Worm (Caenorhabditis elegans): ENCODE results near the gene insc-1.

Gene insc-1

ce11 chrII:7358489-7358943 lies at the start of gene insc-1:
Gene insc-1 (plus strand): TSS chrII:7358893.
- no peak for TF ChIP-seq unc-62 (GFP tag; optimal IDR thresholded peaks at IDR 0.05)

- TF ChIP-seq unc-62 (GFP tag; optimal IDR thresholded peaks at IDR 0.05), result no peak
These were observed 48.7 kb upstream of the insc-1 start, which contains the start of the genes F45E12.5 and cnep-1 for ce11 chrII:7310023-7310422. Gene F45E12.5 (minus strand): TSS chrII:7310115. Gene cnep-1 (plus strand): TSS chrII:7310348.

ce11 chrII:7314083-7314482 lies 44.6 kb upstream of the insc-1 start, which contains the start of gene F45E12.6:
Gene F45E12.6 (minus strand): TSS chrII:7314183.
- TF ChIP-seq unc-62 (GFP tag; optimal IDR thresholded peaks at IDR 0.05), result no peak

ce11 chrII:7317468-7317867 lies 41.2 kb upstream of the insc-1 start, which contains the start of gene F21D12.2:
Gene F21D12.2 (plus strand): TSS chrII:7317768.
- TF ChIP-seq unc-62 (GFP tag; optimal IDR thresholded peaks at IDR 0.05), result no peak

ce11 chrII:7319471-7319870 lies 39.2 kb upstream of the insc-1 start:
- TF ChIP-seq unc-62 (GFP tag; optimal IDR thresholded peaks at IDR 0.05), result no peak

- no peak for TF ChIP-seq unc-62 (GFP tag; optimal IDR thresholded peaks at IDR 0.05)
These were observed 35.4 kb upstream of the insc-1 start for ce11 chrII:7323317-7323716.

ce11 chrII:7323925-7324324 lies 34.8 kb upstream of the insc-1 start, which contains the start of gene F21D12.3:
Gene F21D12.3 (minus strand): TSS chrII:7324025.
- TF ChIP-seq unc-62 (GFP tag; optimal IDR thresholded peaks at IDR 0.05), result no peak

ce11 chrII:7325063-7325480 lies 33.6 kb upstream of the insc-1 start:
- no peak for TF ChIP-seq unc-62 (GFP tag; optimal IDR thresholded peaks at IDR 0.05)

ce11 chrII:7326199-7326598 lies 32.5 kb upstream of the insc-1 start:
- no peak for TF ChIP-seq unc-62 (GFP tag; optimal IDR thresholded peaks at IDR 0.05)

ce11 chrII:7326997-7327396 lies 31.7 kb upstream of the insc-1 start:
- no peak for TF ChIP-seq unc-62 (GFP tag; optimal IDR thresholded peaks at IDR 0.05)

- TF ChIP-seq unc-62 (GFP tag; optimal IDR thresholded peaks at IDR 0.05), result no peak
These were observed 27.5 kb upstream of the insc-1 start, which contains the start of gene npax-1 for ce11 chrII:7331224-7331623. Gene npax-1 (minus strand): TSS chrII:7331324.

- no peak for TF ChIP-seq unc-62 (GFP tag; optimal IDR thresholded peaks at IDR 0.05)
These were observed 21.2 kb upstream of the insc-1 start for ce11 chrII:7337469-7337893.

ce11 chrII:7338995-7339394 lies 19.7 kb upstream of the insc-1 start, which contains the start of gene nhr-21:
Gene nhr-21 (plus strand): TSS chrII:7339229.
- no peak for TF ChIP-seq unc-62 (GFP tag; optimal IDR thresholded peaks at IDR 0.05)

- TF ChIP-seq unc-62 (GFP tag; optimal IDR thresholded peaks at IDR 0.05), result no peak
These were observed 18.0 kb upstream of the insc-1 start for ce11 chrII:7340703-7341102.

ce11 chrII:7341572-7342303 lies 17.0 kb upstream of the insc-1 start:
- TF ChIP-seq unc-62 (GFP tag; optimal IDR thresholded peaks at IDR 0.05), result no peak

ce11 chrII:7342884-7343283 lies 15.8 kb upstream of the insc-1 start:
- TF ChIP-seq unc-62 (GFP tag; optimal IDR thresholded peaks at IDR 0.05), result no peak

- TF ChIP-seq unc-62 (GFP tag; optimal IDR thresholded peaks at IDR 0.05), result no peak
These were observed 15.0 kb upstream of the insc-1 start for ce11 chrII:7343668-7344067.

All from whole organism, dauer.